Worm (Caenorhabditis elegans) whole organism, L4 larva: ENCODE results near the gene F48F5.6.
A peak's percentile ranks its signal among the peaks of the same experiment; 100 is the strongest.

Experiments
- F26F4.8 ChIP-seq: fragments of 200-800 bp; sonication (Bioruptor generic); conservative IDR thresholded peaks from 2 replicates; pipeline ENCODE4 v1.3.6; 2022; ENCODE audit warnings: missing genetic modification characterization, missing compliant biosample characterization
- R02D3.7 ChIP-seq: fragments of 150-350 bp; sonication (generic microtip); optimal IDR thresholded peaks from 3 replicates; lab custom pipeline; 2014; ENCODE audit warnings: missing biosample characterization, missing genetic modification characterization
- T20F7.1 ChIP-seq: fragments of 200-800 bp; sonication (Bioruptor generic); optimal IDR thresholded peaks from 2 replicates; lab custom pipeline; 2018; ENCODE audit warnings: mild to moderate bottlenecking, missing genetic modification characterization, missing compliant biosample characterization
- Y105C5A.15 ChIP-seq: fragments of 200-800 bp; sonication (Bioruptor generic); IDR thresholded peaks from 2 replicates; pipeline ENCODE4 v1.3.6; 2022; ENCODE audit warnings: missing genetic modification characterization, missing compliant biosample characterization
- Y48G9A.11 ChIP-seq: fragments of 200-800 bp; sonication (Bioruptor generic); IDR thresholded peaks from 2 replicates; pipeline ENCODE4 v1.3.6; 2022; ENCODE audit warnings: missing genetic modification reagents, missing genetic modification characterization, missing compliant biosample characterization
- ZK337.2 ChIP-seq: fragments of 200-800 bp; sonication (Bioruptor generic); IDR thresholded peaks from 2 replicates; pipeline ENCODE4 v1.3.6; 2022; ENCODE audit warnings: missing genetic modification reagents, missing genetic modification characterization, missing compliant biosample characterization
- ZK546.5 ChIP-seq, 2 experiments: sonication (generic microtip); optimal IDR thresholded peaks; 2 replicates each; lab custom pipeline; 2017; ENCODE audit warnings: missing biosample characterization in 2 of 2, missing genetic modification characterization in 2 of 2
- arid-1 ChIP-seq: fragments of 200-800 bp; sonication (Bioruptor generic); conservative IDR thresholded peaks from 2 replicates; pipeline ENCODE4 v1.3.6; 2022; ENCODE audit warnings: missing genetic modification reagents, missing genetic modification characterization, missing compliant biosample characterization
- ceh-28 ChIP-seq: fragments of 150-350 bp; optimal IDR thresholded peaks from 2 replicates; lab custom pipeline; 2014; ENCODE audit warnings: missing biosample characterization, missing genetic modification reagents, missing genetic modification characterization
- ceh-44 ChIP-seq: fragments of 200-800 bp; sonication (Bioruptor generic); IDR thresholded peaks from 2 replicates; pipeline ENCODE4 v1.3.6; 2022; ENCODE audit warnings: missing genetic modification reagents, missing genetic modification characterization, missing compliant biosample characterization
- ceh-62 ChIP-seq: sonication (generic microtip); optimal IDR thresholded peaks from 2 replicates; lab custom pipeline; 2017; ENCODE audit warnings: missing biosample characterization, missing genetic modification characterization
- ces-1 ChIP-seq: fragments of 150-350 bp; sonication (generic microtip); optimal IDR thresholded peaks from 4 replicates; lab custom pipeline; 2014; ENCODE audit warnings: missing biosample characterization, missing genetic modification reagents, missing genetic modification characterization
- daf-8 ChIP-seq: fragments of 200-800 bp; sonication (Bioruptor generic); IDR thresholded peaks from 2 replicates; pipeline ENCODE4 v1.3.6; 2022; ENCODE audit warnings: missing genetic modification characterization, missing compliant biosample characterization
- dmd-6 ChIP-seq: fragments of 200-800 bp; sonication (Bioruptor generic); IDR thresholded peaks from 2 replicates; pipeline ENCODE4 v1.3.6; 2022; ENCODE audit warnings: missing genetic modification reagents, missing genetic modification characterization, missing compliant biosample characterization
- dmd-9 ChIP-seq: fragments of 200-800 bp; sonication (Bioruptor generic); IDR thresholded peaks from 2 replicates; pipeline ENCODE4 v1.3.6; 2022; ENCODE audit warnings: missing genetic modification reagents, missing genetic modification characterization, missing compliant biosample characterization
- egl-27 ChIP-seq: sonication (generic microtip); optimal IDR thresholded peaks from 3 replicates; lab custom pipeline; 2017; ENCODE audit warnings: missing biosample characterization, missing genetic modification reagents, missing genetic modification characterization
- fos-1 ChIP-seq: fragments of 150-350 bp; optimal IDR thresholded peaks from 2 replicates; lab custom pipeline; 2014; ENCODE audit warnings: missing biosample characterization, missing genetic modification characterization
- gei-8 ChIP-seq: fragments of 200-800 bp; sonication (Bioruptor generic); optimal IDR thresholded peaks from 2 replicates; lab custom pipeline; 2018; ENCODE audit warnings: mild to moderate bottlenecking, missing genetic modification characterization, missing compliant biosample characterization
- hlh-30 ChIP-seq: sonication (generic microtip); optimal IDR thresholded peaks from 2 replicates; lab custom pipeline; 2017; ENCODE audit warnings: antibody characterized with exemption, mild to moderate bottlenecking, missing genetic modification characterization, missing compliant biosample characterization; ENCODE audit not compliant: insufficient read depth
- lin-38 ChIP-seq: fragments of 200-800 bp; sonication (Bioruptor generic); IDR thresholded peaks from 2 replicates; pipeline ENCODE4 v1.3.6; 2022; ENCODE audit warnings: missing genetic modification reagents, missing genetic modification characterization, missing compliant biosample characterization
- lir-3 ChIP-seq: sonication (generic microtip); optimal IDR thresholded peaks from 2 replicates; lab custom pipeline; 2016; ENCODE audit warnings: mild to moderate bottlenecking, missing genetic modification characterization, missing compliant biosample characterization
- mdl-1 ChIP-seq, 2 experiments: fragments of 150-350 bp in 1 of 2; sonication (generic microtip) in 1 of 2; optimal IDR thresholded peaks; 2 replicates each; lab custom pipeline; 2014 to 2017; ENCODE audit warnings: missing biosample characterization in 2 of 2, missing genetic modification characterization in 2 of 2
- mdt-29 ChIP-seq: fragments of 200-800 bp; sonication (Bioruptor generic); IDR thresholded peaks from 2 replicates; pipeline ENCODE4 v1.3.6; 2022; ENCODE audit warnings: missing genetic modification reagents, missing genetic modification characterization, missing compliant biosample characterization
- mep-1 ChIP-seq: fragments of 150-350 bp; sonication (generic microtip); optimal IDR thresholded peaks from 3 replicates; lab custom pipeline; 2014; ENCODE audit warnings: missing biosample characterization, missing genetic modification characterization
- mes-2 ChIP-seq: sonication (generic microtip); optimal IDR thresholded peaks from 2 replicates; lab custom pipeline; 2016; ENCODE audit warnings: missing genotype, mild to moderate bottlenecking, missing genetic modification characterization, missing compliant biosample characterization; ENCODE audit not compliant: poor library complexity, severe bottlenecking
- mxl-2 ChIP-seq: fragments of 200-800 bp; sonication (Bioruptor generic); conservative IDR thresholded peaks from 2 replicates; pipeline ENCODE4 v1.3.6; 2022; ENCODE audit warnings: missing genetic modification reagents, missing genetic modification characterization, missing compliant biosample characterization
- mxl-3 ChIP-seq: fragments of 200-800 bp; sonication (Bioruptor generic); optimal IDR thresholded peaks from 2 replicates; lab custom pipeline; 2018; ENCODE audit warnings: mild to moderate bottlenecking, missing genetic modification characterization, missing compliant biosample characterization
- nhr-11 ChIP-seq: fragments of 150-350 bp; optimal IDR thresholded peaks from 2 replicates; lab custom pipeline; 2014; ENCODE audit warnings: missing biosample characterization, missing genetic modification characterization
- nhr-111 ChIP-seq: fragments of 200-800 bp; sonication (Bioruptor generic); optimal IDR thresholded peaks from 2 replicates; lab custom pipeline; 2018; ENCODE audit warnings: mild to moderate bottlenecking, missing genetic modification characterization, missing compliant biosample characterization
- nhr-237 ChIP-seq: sonication (generic microtip); optimal IDR thresholded peaks from 2 replicates; lab custom pipeline; 2017; ENCODE audit warnings: missing biosample characterization, missing genetic modification characterization
- nhr-42 ChIP-seq: fragments of 200-800 bp; sonication (Bioruptor generic); IDR thresholded peaks from 2 replicates; pipeline ENCODE4 v1.3.6; 2022; ENCODE audit warnings: missing genetic modification characterization, missing compliant biosample characterization
- nhr-48 ChIP-seq: sonication (generic microtip); optimal IDR thresholded peaks from 2 replicates; lab custom pipeline; 2016; ENCODE audit warnings: mild to moderate bottlenecking, missing genetic modification characterization, missing compliant biosample characterization
- nhr-6 ChIP-seq: fragments of 150-350 bp; optimal IDR thresholded peaks from 2 replicates; lab custom pipeline; 2014; ENCODE audit warnings: missing biosample characterization, missing genetic modification characterization
- nhr-76 ChIP-seq: fragments of 150-350 bp; optimal IDR thresholded peaks from 2 replicates; lab custom pipeline; 2014; ENCODE audit warnings: missing biosample characterization, missing genetic modification characterization
- nhr-77 ChIP-seq: fragments of 150-350 bp; optimal IDR thresholded peaks from 2 replicates; lab custom pipeline; 2014; ENCODE audit warnings: missing biosample characterization, missing genetic modification characterization
- pqm-1 ChIP-seq: sonication (generic microtip); optimal IDR thresholded peaks from 2 replicates; lab custom pipeline; 2017; ENCODE audit warnings: missing biosample characterization, missing genetic modification characterization
- rbr-2 ChIP-seq: sonication (generic microtip); optimal IDR thresholded peaks from 2 replicates; lab custom pipeline; 2016; ENCODE audit warnings: missing genotype, missing genetic modification characterization, missing compliant biosample characterization
- sdz-12 ChIP-seq: fragments of 200-800 bp; sonication (Bioruptor generic); optimal IDR thresholded peaks from 2 replicates; lab custom pipeline; 2018; ENCODE audit warnings: mild to moderate bottlenecking, missing genetic modification characterization, missing compliant biosample characterization
- set-16 ChIP-seq: fragments of 200-800 bp; sonication (Bioruptor generic); IDR thresholded peaks from 2 replicates; pipeline ENCODE4 v1.3.6; 2022; ENCODE audit warnings: missing genetic modification reagents, missing genetic modification characterization, missing compliant biosample characterization
- skn-1 ChIP-seq: fragments of 150-350 bp; optimal IDR thresholded peaks from 2 replicates; lab custom pipeline; 2014; ENCODE audit warnings: missing biosample characterization, missing genetic modification characterization
- spr-3 ChIP-seq: fragments of 200-800 bp; sonication (Bioruptor generic); optimal IDR thresholded peaks from 2 replicates; lab custom pipeline; 2018; ENCODE audit warnings: mild to moderate bottlenecking, missing genetic modification characterization, missing compliant biosample characterization
- tag-97 ChIP-seq: fragments of 200-800 bp; sonication (Bioruptor generic); IDR thresholded peaks from 2 replicates; pipeline ENCODE4 v1.3.6; 2022; ENCODE audit warnings: missing genetic modification characterization, missing compliant biosample characterization
- tra-1 ChIP-seq: fragments of 200-800 bp; sonication (Bioruptor generic); IDR thresholded peaks from 2 replicates; pipeline ENCODE4 v1.3.6; 2022; ENCODE audit warnings: missing genetic modification reagents, missing genetic modification characterization, missing compliant biosample characterization
- unc-62 ChIP-seq, 3 experiments: fragments of 150-350 bp in 1 of 3; sonication (generic microtip); optimal IDR thresholded peaks in 2 of 3; peaks in 1 of 3; 1 replicate in 1 of 3; 2 replicates in 2 of 3; lab custom pipeline; 2014 to 2017; ENCODE audit warnings: missing biosample characterization in 3 of 3, missing genetic modification characterization in 3 of 3, missing genetic modification reagents in 3 of 3, missing genotype in 1 of 3
- vab-7 ChIP-seq: fragments of 200-800 bp; sonication (Bioruptor generic); IDR thresholded peaks from 2 replicates; pipeline ENCODE4 v1.3.6; 2022; ENCODE audit warnings: missing genetic modification reagents, missing genetic modification characterization, missing compliant biosample characterization
- zag-1 ChIP-seq: fragments of 150-350 bp; optimal IDR thresholded peaks from 2 replicates; lab custom pipeline; 2014; ENCODE audit warnings: missing biosample characterization, missing genetic modification characterization
- zip-2 ChIP-seq: fragments of 150-350 bp; optimal IDR thresholded peaks from 2 replicates; lab custom pipeline; 2014; ENCODE audit warnings: missing biosample characterization, missing genetic modification characterization
- ztf-7 ChIP-seq: fragments of 150-350 bp; optimal IDR thresholded peaks from 2 replicates; lab custom pipeline; 2014; ENCODE audit warnings: missing biosample characterization, missing genetic modification characterization

F48F5.6 gene

DNA sequence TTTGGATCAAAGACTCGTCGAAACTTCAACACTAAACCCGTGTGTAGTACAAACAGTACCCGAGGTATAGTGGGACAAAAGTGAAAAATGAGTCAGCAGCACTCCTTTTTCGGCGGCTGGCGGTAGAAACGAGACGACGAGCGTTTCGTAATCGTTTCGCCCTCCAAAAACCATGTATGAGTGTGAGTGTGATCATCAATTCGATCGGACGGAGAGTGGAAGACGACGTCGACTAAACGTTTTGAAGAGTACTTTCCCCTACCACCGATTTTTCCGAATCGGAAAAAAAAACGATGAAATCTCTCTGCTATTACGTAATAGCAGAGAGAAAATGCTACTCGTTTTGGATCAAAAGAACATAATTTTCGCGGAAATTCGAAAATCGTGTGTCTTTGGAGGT, 37.6 kb downstream of the F48F5.6 start (continued):
- TF ChIP-seq ZK337.2 (GFP tag; lab: Robert Waterston, UW) (no peak), gei-8 (GFP tag; lab: Kevin White, UChicago) (no peak), mep-1 (peak; percentile 35), ZK546.5 (tag; optimal IDR thresholded peaks at IDR 0.05; lab: Kevin White, UChicago) (no peak), dmd-6 (GFP tag; lab: Robert Waterston, UW) (no peak), F26F4.8 (no peak), tag-97 (GFP tag; lab: Robert Waterston, UW) (no peak)

- TF ChIP-seq unc-62 (GFP tag; optimal IDR thresholded peaks at IDR 0.05 in 1 of 2; lab: Kevin White, UChicago) (peak in 1 of 2 experiments; percentile 64), unc-62 (tag; optimal IDR thresholded peaks at IDR 0.05; lab: Kevin White, UChicago) (no peak), fos-1 (tag; lab: Kevin White, UChicago) (no peak)
Measured at ce11 chrV:20413936-20414335, 39.0 kb downstream of the F48F5.6 start.

DNA sequence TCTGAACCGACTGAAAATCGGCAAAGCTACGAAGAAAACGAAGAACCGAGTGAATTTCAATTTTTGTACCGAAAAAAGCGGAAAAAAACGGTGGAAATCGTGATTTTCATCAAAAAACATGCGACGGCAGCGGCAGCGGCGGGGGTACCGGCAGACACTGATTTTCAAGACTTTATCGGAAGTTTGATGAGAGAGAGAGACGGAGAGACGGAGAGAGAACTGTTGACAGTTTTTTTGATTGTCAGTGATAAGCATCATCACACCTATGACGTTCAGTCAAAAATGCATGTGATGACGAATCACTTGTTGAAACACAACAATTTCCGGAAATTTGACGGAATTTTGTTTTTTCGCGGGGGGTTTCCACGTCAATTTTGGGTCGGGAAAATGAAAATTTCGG, 39.6 kb downstream of the F48F5.6 start:
- peak; percentile 81 for TF ChIP-seq tra-1 (GFP tag; lab: Robert Waterston, UW)
- TF ChIP-seq mxl-2 (GFP tag; lab: Robert Waterston, UW), result no peak
- no peak for TF ChIP-seq nhr-76
- TF ChIP-seq spr-3 (GFP tag; lab: Kevin White, UChicago), result no peak
- TF ChIP-seq arid-1 (GFP tag; lab: Robert Waterston, UW), result no peak
- TF ChIP-seq skn-1 (tag; lab: Kevin White, UChicago), result no peak
- no peak for TF ChIP-seq zip-2 (tag; lab: Kevin White, UChicago)
- no peak for TF ChIP-seq nhr-42 (GFP tag; lab: Robert Waterston, UW)
- no peak for TF ChIP-seq daf-8 (GFP tag; lab: Robert Waterston, UW)
- no peak for TF ChIP-seq ces-1 (GFP tag; lab: Kevin White, UChicago)
- TF ChIP-seq lir-3, result no peak
- no peak for TF ChIP-seq nhr-11 (tag; lab: Kevin White, UChicago)
- no peak for TF ChIP-seq T20F7.1
- TF ChIP-seq egl-27 (tag; lab: Kevin White, UChicago), result no peak
- TF ChIP-seq mxl-3 (GFP tag; lab: Kevin White, UChicago), result peak; percentile 62
- peak; percentile 47 for TF ChIP-seq pqm-1
- no peak for TF ChIP-seq nhr-6 (tag; lab: Kevin White, UChicago)
- TF ChIP-seq sdz-12 (GFP tag; lab: Kevin White, UChicago), result no peak
- TF ChIP-seq nhr-237 (tag; lab: Kevin White, UChicago), result no peak
- TF ChIP-seq vab-7 (GFP tag; lab: Robert Waterston, UW), result no peak
- no peak for TF ChIP-seq ceh-44 (GFP tag; lab: Robert Waterston, UW)
- no peak for TF ChIP-seq gei-8 (GFP tag; lab: Kevin White, UChicago)
- peak; percentile 42 for TF ChIP-seq nhr-77
- peak; percentile 85 for TF ChIP-seq hlh-30 (tag; lab: Kevin White, UChicago)
- no peak for TF ChIP-seq Y48G9A.11 (GFP tag; lab: Robert Waterston, UW)
- TF ChIP-seq nhr-48, result peak; percentile 38
- TF ChIP-seq ztf-7 (tag; lab: Kevin White, UChicago), result peak; percentile 54
- TF ChIP-seq mdt-29, result no peak
- TF ChIP-seq ceh-28 (tag; lab: Kevin White, UChicago), result no peak
- no peak for TF ChIP-seq lin-38 (GFP tag; lab: Robert Waterston, UW)
- TF ChIP-seq ceh-62 (tag; lab: Kevin White, UChicago), result no peak
- TF ChIP-seq Y105C5A.15 (GFP tag; lab: Robert Waterston, UW), result no peak
- TF ChIP-seq fos-1 (tag; lab: Kevin White, UChicago), result no peak
- TF ChIP-seq mdl-1 (tag; optimal IDR thresholded peaks at IDR 0.05; lab: Kevin White, UChicago), result peak in 1 of 2 experiments; percentile 46
- TF ChIP-seq mes-2 (tag; lab: Kevin White, UChicago), result no peak
- TF ChIP-seq R02D3.7, result no peak
- no peak for TF ChIP-seq dmd-9 (GFP tag; lab: Robert Waterston, UW)
- TF ChIP-seq set-16 (GFP tag; lab: Robert Waterston, UW), result peak; percentile 16; the same call in 1 of the 2 replicates
- TF ChIP-seq zag-1 (tag; lab: Kevin White, UChicago), result no peak
- no peak for TF ChIP-seq rbr-2
- no peak for TF ChIP-seq nhr-111 (GFP tag; lab: Kevin White, UChicago)
